Worm (Caenorhabditis elegans): ENCODE measurements around the gene clec-158.

The clec-158 gene

DNA sequence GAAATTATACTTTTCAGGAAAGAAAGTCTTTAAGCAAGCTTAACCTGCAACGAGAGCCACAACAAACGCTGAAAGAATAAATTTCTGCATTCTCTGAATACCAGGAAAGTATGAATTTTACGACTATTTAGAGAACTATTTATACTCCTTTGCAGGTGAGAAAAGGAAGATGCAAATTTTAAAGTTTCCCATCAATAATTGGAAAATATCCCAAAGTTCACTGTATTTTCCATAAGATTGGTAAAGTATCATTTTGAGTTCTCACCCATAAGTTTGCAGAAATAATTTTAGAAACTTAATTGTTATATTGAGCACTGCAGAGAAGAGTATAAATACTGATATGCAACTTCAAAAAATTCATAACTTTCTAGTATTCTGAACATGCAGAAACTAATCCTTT is at the start of gene clec-158:
Gene clec-158 (minus strand): TSS at position 101 of the 400 bp plus-strand sequence.
- no peak for TF ChIP-seq hlh-4 (tag; optimal IDR thresholded peaks at IDR 0.05)
- TF ChIP-seq nhr-76 (tag; optimal IDR thresholded peaks at IDR 0.05): no peak
- TF ChIP-seq C16A3.4 (tag; optimal IDR thresholded peaks at IDR 0.05): no peak
- TF ChIP-seq jun-1 (tag; optimal IDR thresholded peaks at IDR 0.05): no peak
- TF ChIP-seq nhr-84 (tag; optimal IDR thresholded peaks at IDR 0.05): no peak
- no peak for TF ChIP-seq snu-23 (GFP tag; optimal IDR thresholded peaks at IDR 0.05)
- TF ChIP-seq mef-2 (tag; optimal IDR thresholded peaks at IDR 0.05): no peak
- TF ChIP-seq swsn-7 (tag; optimal IDR thresholded peaks at IDR 0.05): no peak
- TF ChIP-seq efl-3 (GFP tag; optimal IDR thresholded peaks at IDR 0.05): no peak
- TF ChIP-seq ets-5 (GFP tag; IDR thresholded peaks at IDR 0.05): no peak
- no peak for TF ChIP-seq hlh-17 (GFP tag; optimal IDR thresholded peaks at IDR 0.05; ENCODE audit: borderline replicate concordance)
- TF ChIP-seq alr-1 (tag; optimal IDR thresholded peaks at IDR 0.05; ENCODE audit: borderline replicate concordance): no peak
- TF ChIP-seq nhr-12 (tag; optimal IDR thresholded peaks at IDR 0.05): no peak

DNA sequence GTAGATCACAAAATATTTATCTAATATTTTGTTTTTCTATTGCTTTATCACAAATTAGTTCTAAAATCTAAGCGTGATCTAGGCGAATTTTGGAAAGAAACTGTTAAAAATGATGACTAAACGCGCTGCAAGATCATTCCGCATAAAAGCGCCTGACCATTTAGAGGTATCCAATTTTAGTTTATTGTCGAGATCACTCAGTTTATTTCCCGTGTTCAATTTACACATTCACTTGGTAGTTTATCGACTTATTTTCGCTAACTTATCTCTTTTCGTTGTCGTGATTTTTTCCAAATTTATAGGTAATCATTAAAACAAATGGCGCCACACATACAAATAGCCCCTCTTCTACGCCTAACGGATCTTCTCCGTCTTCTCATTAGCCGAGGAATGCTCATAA is 47.0 kb upstream of the clec-158 start, which contains the start of gene T07E3.2:
Gene T07E3.2 (plus strand): TSS at position 301 of the 400 bp plus-strand sequence.
- TF ChIP-seq unc-130 (tag; optimal IDR thresholded peaks at IDR 0.05) (peak; percentile 10), lin-13 (GFP tag; optimal IDR thresholded peaks at IDR 0.05) (no peak)

DNA sequence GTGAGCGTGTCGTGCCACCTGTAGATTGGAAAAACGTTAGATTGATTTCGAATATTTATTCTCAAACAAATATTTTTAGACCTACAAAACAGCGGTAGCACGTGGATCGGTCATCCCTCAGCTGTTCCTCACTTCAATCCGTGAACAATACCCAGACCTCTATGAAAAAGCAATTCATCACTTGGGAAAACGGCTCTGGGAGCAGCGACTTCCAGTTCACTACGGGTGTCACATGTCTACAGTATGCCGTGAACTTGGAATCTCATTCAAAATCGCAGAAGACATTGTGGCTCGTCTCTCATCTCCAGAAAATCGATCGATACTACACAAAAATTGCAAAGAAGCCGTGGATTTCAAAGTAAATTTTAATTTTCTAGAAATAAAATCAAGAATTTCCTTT is 45.1 kb upstream of the clec-158 start:
- TF ChIP-seq dsc-1 (tag; optimal IDR thresholded peaks at IDR 0.05) (no peak), lin-14 (GFP tag; optimal IDR thresholded peaks at IDR 0.05) (peak; percentile 6), lsy-2 (tag; optimal IDR thresholded peaks at IDR 0.05) (peak in 1 of 2 experiments; percentile 51), nhr-20 (tag; optimal IDR thresholded peaks at IDR 0.05) (no peak), snu-23 (GFP tag; optimal IDR thresholded peaks at IDR 0.05) (no peak), rnt-1 (tag; optimal IDR thresholded peaks at IDR 0.05) (peak; percentile 52), ceh-63 (GFP tag; optimal IDR thresholded peaks at IDR 0.05) (no peak), sptf-1 (tag; optimal IDR thresholded peaks at IDR 0.05) (no peak), C16A3.4 (tag; optimal IDR thresholded peaks at IDR 0.05) (no peak), skn-1 (tag; optimal IDR thresholded peaks at IDR 0.05) (no peak), lin-39 (tag; optimal IDR thresholded peaks at IDR 0.05) (no peak), efl-1 (optimal IDR thresholded peaks at IDR 0.05) (no peak), efl-1 (GFP tag; optimal IDR thresholded peaks at IDR 0.05 in 1 of 2) (peak in 1 of 2 experiments; percentile 58), nhr-12 (tag; optimal IDR thresholded peaks at IDR 0.05) (no peak), sup-37 (GFP tag; optimal IDR thresholded peaks at IDR 0.05) (no peak), unc-30 (tag; optimal IDR thresholded peaks at IDR 0.05) (no peak)

ce11 chrIII:6903056-6903977 is 43.9 kb upstream of the clec-158 start, which contains the start of the genes brc-2 and T07E3.3:
Gene brc-2, minus strand, starts transcription at chrIII:6903106.
Gene T07E3.3, plus strand, starts transcription at chrIII:6903877.
- TF ChIP-seq ceh-82 (tag; optimal IDR thresholded peaks at IDR 0.05): peak in 1 of 3 experiments; percentile 9
- TF ChIP-seq elt-2 (tag; optimal IDR thresholded peaks at IDR 0.05): peak; percentile 19
- TF ChIP-seq nhr-84 (tag; optimal IDR thresholded peaks at IDR 0.05): no peak
- no peak for TF ChIP-seq nhr-11 (tag; optimal IDR thresholded peaks at IDR 0.05)
- peak; percentile 3 for TF ChIP-seq tbx-2 (tag; optimal IDR thresholded peaks at IDR 0.05)
- TF ChIP-seq jun-1 (tag; optimal IDR thresholded peaks at IDR 0.05): no peak
- TF ChIP-seq hpl-2 (GFP tag; optimal IDR thresholded peaks at IDR 0.05): no peak
- TF ChIP-seq dsc-1 (tag; optimal IDR thresholded peaks at IDR 0.05): peak; percentile 31
- TF ChIP-seq swsn-7 (tag; optimal IDR thresholded peaks at IDR 0.05): no peak
- peak; percentile 1 for TF ChIP-seq snu-23 (GFP tag; optimal IDR thresholded peaks at IDR 0.05)
- TF ChIP-seq dpl-1 (GFP tag; optimal IDR thresholded peaks at IDR 0.05): no peak
- peak in 1 of 2 experiments; percentile 13 for TF ChIP-seq efl-1 (optimal IDR thresholded peaks at IDR 0.05)
- no peak for TF ChIP-seq efl-1 (GFP tag; optimal IDR thresholded peaks at IDR 0.05 in 1 of 2)
- peak; percentile 1 for TF ChIP-seq nhr-47 (tag; optimal IDR thresholded peaks at IDR 0.05)
- TF ChIP-seq rnt-1 (tag; optimal IDR thresholded peaks at IDR 0.05): no peak
- TF ChIP-seq C34B4.2 (tag; optimal IDR thresholded peaks at IDR 0.05): no peak
- TF ChIP-seq lin-14 (GFP tag; optimal IDR thresholded peaks at IDR 0.05): peak; percentile 66
- TF ChIP-seq nhr-85 (tag): peak; percentile 43
- TF ChIP-seq egl-13 (tag; optimal IDR thresholded peaks at IDR 0.05): no peak
- TF ChIP-seq sup-37 (GFP tag; optimal IDR thresholded peaks at IDR 0.05): no peak
- no peak for TF ChIP-seq ets-5 (GFP tag; IDR thresholded peaks at IDR 0.05)
- no peak for TF ChIP-seq unc-130 (tag; optimal IDR thresholded peaks at IDR 0.05)
- peak; percentile 27 for TF ChIP-seq blmp-1 (tag; optimal IDR thresholded peaks at IDR 0.05)
- no peak for TF ChIP-seq snpc-4 (tag; optimal IDR thresholded peaks at IDR 0.05)
- peak in 1 of 2 experiments; percentile 54 for TF ChIP-seq lsy-2 (tag; optimal IDR thresholded peaks at IDR 0.05)
- no peak for TF ChIP-seq nhr-76 (tag; optimal IDR thresholded peaks at IDR 0.05)
- TF ChIP-seq Y116A8C.19 (tag; optimal IDR thresholded peaks at IDR 0.05; ENCODE audit: borderline replicate concordance): no peak
- TF ChIP-seq fos-1 (tag; optimal IDR thresholded peaks at IDR 0.05): no peak
- TF ChIP-seq lin-15B (tag; optimal IDR thresholded peaks at IDR 0.05): no peak
